Fruit fly (Drosophila melanogaster) whole organism, embryonic: ENCODE measurements around the gene CG3662.

Experiments
- Atf6 ChIP-seq: fragments of 200-800 bp; sonication (Bioruptor generic); IDR thresholded peaks from 2 replicates; pipeline ENCODE4 v1.3.6; 2022; ENCODE audit warnings: missing biosample characterization, missing genetic modification characterization
- BEAF-32 ChIP-seq: fragments of 200-800 bp; sonication (Bioruptor generic); optimal IDR thresholded peaks from 3 replicates; lab custom pipeline; 2017; ENCODE audit warnings: missing biosample characterization, missing genetic modification characterization, mild to moderate bottlenecking, moderate library complexity, missing genetic modification reagents
- CG10431 ChIP-seq: fragments of 200-800 bp; sonication (Bioruptor generic); optimal IDR thresholded peaks from 3 replicates; lab custom pipeline; 2018; ENCODE audit warnings: missing biosample characterization, mild to moderate bottlenecking, missing genetic modification characterization
- CG14014 ChIP-seq: fragments of 200-800 bp; sonication (Bioruptor generic); IDR thresholded peaks from 2 replicates; pipeline ENCODE4 v1.3.6; 2022; ENCODE audit warnings: missing biosample characterization, missing genetic modification characterization
- CG14050 ChIP-seq: fragments of 200-800 bp; sonication (Bioruptor generic); IDR thresholded peaks from 3 replicates; pipeline ENCODE4 v1.3.6; 2022; ENCODE audit warnings: missing biosample characterization, missing genetic modification characterization
- CG14667 ChIP-seq: fragments of 200-800 bp; sonication (Bioruptor generic); IDR thresholded peaks from 2 replicates; pipeline ENCODE4 v1.3.6; 2022; ENCODE audit warnings: missing biosample characterization, missing genetic modification characterization
- CG15269 ChIP-seq: fragments of 200-800 bp; sonication (Bioruptor generic); optimal IDR thresholded peaks from 2 replicates; lab custom pipeline; 2018; ENCODE audit warnings: missing biosample characterization, mild to moderate bottlenecking, missing genetic modification characterization, moderate library complexity
- CG15514 ChIP-seq: fragments of 200-800 bp; sonication (Bioruptor generic); optimal IDR thresholded peaks from 3 replicates; lab custom pipeline; 2017; ENCODE audit warnings: missing biosample characterization, missing genetic modification characterization, mild to moderate bottlenecking, moderate library complexity, missing genetic modification reagents
- CG1647 ChIP-seq: fragments of 200-800 bp; sonication (Bioruptor generic); optimal IDR thresholded peaks from 3 replicates; lab custom pipeline; 2016; ENCODE audit warnings: missing biosample characterization, missing genetic modification characterization
- CG2116 ChIP-seq: fragments of 200-800 bp; sonication (Bioruptor generic); optimal IDR thresholded peaks from 3 replicates; lab custom pipeline; 2018; ENCODE audit warnings: missing biosample characterization, mild to moderate bottlenecking, missing genetic modification characterization
- CG3065 ChIP-seq: fragments of 200-800 bp; sonication (Bioruptor generic); optimal IDR thresholded peaks from 2 replicates; lab custom pipeline; 2016; ENCODE audit warnings: missing biosample characterization, missing genetic modification characterization
- CG32772 ChIP-seq: fragments of 200-800 bp; sonication (Bioruptor generic); IDR thresholded peaks from 2 replicates; pipeline ENCODE4 v1.3.6; 2022; ENCODE audit warnings: missing biosample characterization, missing genetic modification characterization
- CG42726 ChIP-seq: fragments of 200-800 bp; sonication (Bioruptor generic); IDR thresholded peaks from 2 replicates; pipeline ENCODE4 v1.3.6; 2022; ENCODE audit warnings: missing biosample characterization, missing genetic modification characterization; ENCODE audit not compliant: partially characterized antibody
- CG6813 ChIP-seq: fragments of 200-800 bp; sonication (Bioruptor generic); optimal IDR thresholded peaks from 2 replicates; lab custom pipeline; 2017; ENCODE audit warnings: missing biosample characterization, missing genetic modification characterization, mild to moderate bottlenecking, moderate library complexity, missing genetic modification reagents
- CG7372 ChIP-seq: fragments of 200-800 bp; sonication (Bioruptor generic); IDR thresholded peaks from 2 replicates; pipeline ENCODE4 v1.3.6; 2022; ENCODE audit warnings: missing biosample characterization, missing genetic modification characterization
- CG8290 ChIP-seq, 3 experiments: fragments of 200-800 bp; sonication (Bioruptor generic); optimal IDR thresholded peaks; 2 replicates each; lab custom pipeline; 2016 to 2019; ENCODE audit warnings: missing biosample characterization in 3 of 3, missing genetic modification characterization in 3 of 3, mild to moderate bottlenecking in 2 of 3, moderate library complexity in 1 of 3
- CG9932 ChIP-seq: fragments of 200-800 bp; sonication (Bioruptor generic); IDR thresholded peaks from 2 replicates; pipeline ENCODE4 v1.3.6; 2022; ENCODE audit warnings: missing biosample characterization, missing genetic modification characterization
- Chrac-16 ChIP-seq: fragments of 200-800 bp; sonication (Bioruptor generic); optimal IDR thresholded peaks from 3 replicates; lab custom pipeline; 2016; ENCODE audit warnings: missing biosample characterization, missing genetic modification characterization
- Fer1 ChIP-seq: fragments of 200-800 bp; sonication (Bioruptor generic); optimal IDR thresholded peaks from 2 replicates; lab custom pipeline; 2017; ENCODE audit warnings: missing biosample characterization, mild to moderate bottlenecking, missing genetic modification characterization
- Hsf ChIP-seq: fragments of 200-800 bp; sonication (Bioruptor generic); optimal IDR thresholded peaks from 3 replicates; lab custom pipeline; 2016; ENCODE audit warnings: missing biosample characterization, missing genetic modification characterization
- Mad ChIP-seq: fragments of 200-800 bp; sonication (Bioruptor generic); optimal IDR thresholded peaks from 2 replicates; lab custom pipeline; 2016; ENCODE audit warnings: missing biosample characterization, missing genetic modification characterization
- Myb ChIP-seq: fragments of 200-800 bp; sonication (Bioruptor generic); optimal IDR thresholded peaks from 2 replicates; lab custom pipeline; 2016; ENCODE audit warnings: missing biosample characterization, missing genetic modification characterization
- Nf-YA ChIP-seq: fragments of 200-800 bp; sonication (Bioruptor generic); IDR thresholded peaks from 2 replicates; pipeline ENCODE4 v1.3.6; 2022; ENCODE audit warnings: missing biosample characterization, missing genetic modification characterization
- Oli ChIP-seq: fragments of 200-800 bp; sonication (Bioruptor generic); optimal IDR thresholded peaks from 2 replicates; lab custom pipeline; 2018; ENCODE audit warnings: missing biosample characterization, mild to moderate bottlenecking, missing genetic modification characterization, moderate library complexity
- Ravus ChIP-seq: fragments of 200-800 bp; sonication (Bioruptor generic); IDR thresholded peaks from 2 replicates; pipeline ENCODE4 v1.3.6; 2022; ENCODE audit warnings: missing biosample characterization, missing genetic modification characterization
- Side ChIP-seq: fragments of 200-800 bp; sonication (Bioruptor generic); optimal IDR thresholded peaks from 2 replicates; lab custom pipeline; 2016; ENCODE audit warnings: missing biosample characterization, missing genetic modification characterization
- YL-1 ChIP-seq: fragments of 200-800 bp; sonication (Bioruptor generic); optimal IDR thresholded peaks from 3 replicates; lab custom pipeline; 2017; ENCODE audit warnings: missing biosample characterization, mild to moderate bottlenecking, missing genetic modification characterization
- bigmax ChIP-seq: fragments of 200-800 bp; sonication (Bioruptor generic); optimal IDR thresholded peaks from 2 replicates; lab custom pipeline; 2018; ENCODE audit warnings: missing biosample characterization, mild to moderate bottlenecking, missing genetic modification characterization
- cad ChIP-seq: fragments of >200 bp; optimal IDR thresholded peaks from 2 replicates; lab custom pipeline; 2017; ENCODE audit warnings: missing biosample characterization, missing genetic modification characterization
- dmrt11E ChIP-seq: fragments of 200-800 bp; sonication (Bioruptor generic); optimal IDR thresholded peaks from 3 replicates; lab custom pipeline; 2018; ENCODE audit warnings: missing biosample characterization, mild to moderate bottlenecking, missing genetic modification characterization, moderate library complexity
- ems ChIP-seq: fragments of 200-800 bp; sonication (Bioruptor generic); optimal IDR thresholded peaks from 3 replicates; lab custom pipeline; 2016; ENCODE audit warnings: missing biosample characterization, missing genetic modification characterization
- fd64A ChIP-seq: fragments of 200-800 bp; sonication (Bioruptor generic); optimal IDR thresholded peaks from 3 replicates; lab custom pipeline; 2018; ENCODE audit warnings: missing biosample characterization, mild to moderate bottlenecking, missing genetic modification characterization
- gt ChIP-seq: fragments of 200-800 bp; sonication (Bioruptor generic); IDR thresholded peaks from 2 replicates; pipeline ENCODE4 v1.3.6; 2022; ENCODE audit warnings: missing biosample characterization, missing genetic modification characterization
- ind ChIP-seq: fragments of 200-800 bp; sonication (Bioruptor generic); optimal IDR thresholded peaks from 3 replicates; lab custom pipeline; 2016; ENCODE audit warnings: missing biosample characterization, missing genetic modification characterization
- jing ChIP-seq: fragments of 200-800 bp; sonication (Bioruptor generic); optimal IDR thresholded peaks from 2 replicates; lab custom pipeline; 2018; ENCODE audit warnings: missing biosample characterization, mild to moderate bottlenecking, missing genetic modification characterization
- kah ChIP-seq: fragments of 200-800 bp; sonication (Bioruptor generic); optimal IDR thresholded peaks from 2 replicates; lab custom pipeline; 2018; ENCODE audit warnings: missing biosample characterization, mild to moderate bottlenecking, missing genetic modification characterization
- kni ChIP-seq: fragments of 200-800 bp; sonication (Bioruptor generic); optimal IDR thresholded peaks from 3 replicates; lab custom pipeline; 2017; ENCODE audit warnings: mild to moderate bottlenecking, missing biosample characterization, missing genetic modification reagents, missing genetic modification characterization
- lov ChIP-seq, 2 experiments: fragments of 200-800 bp in 1 of 2; fragments of >200 bp in 1 of 2; sonication (Bioruptor generic) in 1 of 2; IDR thresholded peaks in 1 of 2; optimal IDR thresholded peaks in 1 of 2; 2 replicates in 1 of 2; 3 replicates in 1 of 2; pipeline versions ENCODE4 v1.3.6 to Lab custom; 2017 to 2022; ENCODE audit warnings: missing biosample characterization in 1 of 2, missing genetic modification characterization in 1 of 2
- mirr ChIP-seq: fragments of 200-800 bp; sonication (Bioruptor generic); optimal IDR thresholded peaks from 3 replicates; lab custom pipeline; 2018; ENCODE audit warnings: missing biosample characterization, mild to moderate bottlenecking, missing genetic modification characterization
- peb ChIP-seq: fragments of 200-800 bp; sonication (Bioruptor generic); IDR thresholded peaks from 2 replicates; pipeline ENCODE4 v1.3.6; 2022; ENCODE audit warnings: missing biosample characterization, missing genetic modification characterization
- pnt ChIP-seq: fragments of 200-800 bp; sonication (Bioruptor generic); optimal IDR thresholded peaks from 3 replicates; lab custom pipeline; 2016; ENCODE audit warnings: missing biosample characterization, missing genetic modification characterization
- prd ChIP-seq, 3 experiments: fragments of >200 bp in 2 of 3; fragments of 200-800 bp in 1 of 3; sonication (Bioruptor generic) in 1 of 3; optimal IDR thresholded peaks in 2 of 3; IDR thresholded peaks in 1 of 3; 2 replicates in 2 of 3; 3 replicates in 1 of 3; pipeline versions ENCODE4 v1.3.6 to Lab custom; 2017 to 2022; ENCODE audit warnings: missing biosample characterization in 1 of 3, missing genetic modification characterization in 1 of 3
- sens ChIP-seq: fragments of 200-800 bp; sonication (Bioruptor generic); peaks from one replicate; lab custom pipeline; 2016; ENCODE audit warnings: missing biosample characterization, missing genetic modification characterization
- stwl ChIP-seq: fragments of 200-800 bp; sonication (Bioruptor generic); optimal IDR thresholded peaks from 3 replicates; lab custom pipeline; 2018; ENCODE audit warnings: missing biosample characterization, mild to moderate bottlenecking, missing genetic modification characterization, moderate library complexity
- tio ChIP-seq: fragments of 200-800 bp; sonication (Bioruptor generic); optimal IDR thresholded peaks from 2 replicates; lab custom pipeline; 2017; ENCODE audit warnings: missing biosample characterization, missing genetic modification characterization, inconsistent platforms
- tll ChIP-seq, 2 experiments: fragments of 200-800 bp in 1 of 2; fragments of >200 bp in 1 of 2; sonication (Bioruptor generic) in 1 of 2; optimal IDR thresholded peaks; 2 replicates each; lab custom pipeline; 2017 to 2019; ENCODE audit warnings: missing biosample characterization in 2 of 2, missing genetic modification characterization in 2 of 2, mild to moderate bottlenecking in 1 of 2, moderate library complexity in 1 of 2
- trh ChIP-seq: fragments of 200-800 bp; sonication (Bioruptor generic); optimal IDR thresholded peaks from 2 replicates; lab custom pipeline; 2016; ENCODE audit warnings: missing biosample characterization, missing genetic modification characterization
- yki ChIP-seq: fragments of >200 bp; optimal IDR thresholded peaks from 3 replicates; lab custom pipeline; 2018

CG3662 gene

dm6 chr2L:857897-858517 lies 36.9 kb downstream of the CG3662 start (continued):
- no peak for TF ChIP-seq CG10431 (GFP tag; lab: Kevin White, UChicago)
- TF ChIP-seq mirr (GFP tag; lab: Kevin White, UChicago): no peak
- peak; percentile 13 for TF ChIP-seq CG15514 (GFP tag; lab: Kevin White, UChicago)
- TF ChIP-seq Myb: peak; percentile 11
- TF ChIP-seq tll (GFP tag; optimal IDR thresholded peaks at IDR 0.05; lab: Kevin White, UChicago): no peak
- no peak for TF ChIP-seq fd64A
- no peak for TF ChIP-seq gt (GFP tag; lab: Robert Waterston, UW)
- peak; percentile 58 for TF ChIP-seq CG9932
- peak; percentile 89 for TF ChIP-seq sens (GFP tag; lab: Kevin White, UChicago)
- no peak for TF ChIP-seq lov (optimal IDR thresholded peaks at IDR 0.05; lab: Kevin White, UChicago)
- no peak for TF ChIP-seq lov (GFP tag; IDR thresholded peaks at IDR 0.05; lab: Robert Waterston, UW)
- TF ChIP-seq ind: peak; percentile 34
- TF ChIP-seq yki (lab: Kevin White, UChicago): no peak
- TF ChIP-seq kni (GFP tag; lab: Kevin White, UChicago): no peak
- TF ChIP-seq BEAF-32 (GFP tag; lab: Kevin White, UChicago): no peak
- TF ChIP-seq CG14014 (GFP tag; lab: Robert Waterston, UW): peak; percentile 41; the same call in 1 of the 2 replicates
- TF ChIP-seq CG3065: no peak
- no peak for TF ChIP-seq CG42726 (GFP tag; lab: Robert Waterston, UW)
- no peak for TF ChIP-seq bigmax (GFP tag; lab: Kevin White, UChicago)
- no peak for TF ChIP-seq Mad (GFP tag; lab: Kevin White, UChicago)
- TF ChIP-seq prd (optimal IDR thresholded peaks at IDR 0.05; lab: Kevin White, UChicago): no peak
- TF ChIP-seq prd (GFP tag; IDR thresholded peaks at IDR 0.05; lab: Robert Waterston, UW): peak; percentile 60; the same call in 2 of the 3 replicates
- peak; percentile 15 for TF ChIP-seq ems (GFP tag; lab: Kevin White, UChicago)
- peak; percentile 30 for TF ChIP-seq CG8290 (GFP tag; optimal IDR thresholded peaks at IDR 0.05; lab: Kevin White, UChicago)
- TF ChIP-seq CG8290 (tag; optimal IDR thresholded peaks at IDR 0.05; lab: Kevin White, UChicago): peak in 1 of 2 experiments; percentile 57
- no peak for TF ChIP-seq CG1647
- peak; percentile 53 for TF ChIP-seq Hsf
- 0 out of 2 replicates have a peak, but pooled peaks have one; percentile 12 for TF ChIP-seq CG7372 (GFP tag; lab: Robert Waterston, UW)
- TF ChIP-seq stwl (tag; lab: Kevin White, UChicago): no peak
- peak; percentile 25 for TF ChIP-seq dmrt11E (tag; lab: Kevin White, UChicago)
- TF ChIP-seq Oli (tag; lab: Kevin White, UChicago): peak; percentile 48
- TF ChIP-seq Atf6 (GFP tag; lab: Robert Waterston, UW): peak; percentile 75; the same call in 1 of the 2 replicates
- no peak; the same call in 1 of the 2 replicates for TF ChIP-seq CG14667
- peak; percentile 41 for TF ChIP-seq CG6813 (GFP tag; lab: Kevin White, UChicago)
- TF ChIP-seq pnt (GFP tag; lab: Kevin White, UChicago): peak; percentile 55
- no peak for TF ChIP-seq CG14050
- TF ChIP-seq trh (GFP tag; lab: Kevin White, UChicago): no peak
- TF ChIP-seq CG32772: peak; percentile 51; the same call in 1 of the 2 replicates
- TF ChIP-seq Nf-YA (GFP tag; lab: Robert Waterston, UW): 0 out of 2 replicates have a peak, but pooled peaks have one; percentile 22
- no peak for TF ChIP-seq kah
- peak; percentile 73 for TF ChIP-seq CG15269 (tag; lab: Kevin White, UChicago)
- peak; percentile 7 for TF ChIP-seq CG2116 (GFP tag; lab: Kevin White, UChicago)
- no peak for TF ChIP-seq YL-1 (GFP tag; lab: Kevin White, UChicago)
- no peak for TF ChIP-seq cad
- no peak for TF ChIP-seq tio
- TF ChIP-seq peb (GFP tag; lab: Robert Waterston, UW): no peak; the same call in 1 of the 2 replicates
- TF ChIP-seq Ravus (GFP tag; lab: Robert Waterston, UW): no peak
- TF ChIP-seq Side (GFP tag; lab: Kevin White, UChicago): peak; percentile 8
- peak; percentile 16 for TF ChIP-seq Fer1
- TF ChIP-seq Chrac-16: peak; percentile 31
- peak; percentile 12 for TF ChIP-seq jing (GFP tag; lab: Kevin White, UChicago)
